Worm (Caenorhabditis elegans) whole organism, L4 larva: ENCODE measurements around the gene fbxb-90.
A peak's percentile ranks its signal among the peaks of the same experiment; 100 is the strongest.

ENCODE experiments used
- D1046.2 ChIP-seq: fragments of 200-800 bp; sonication (Bioruptor generic); IDR thresholded peaks from 2 replicates; pipeline ENCODE4 v1.3.6; 2022; ENCODE audit warnings: missing genetic modification characterization, missing compliant biosample characterization
- F10B5.3 ChIP-seq: sonication (generic microtip); optimal IDR thresholded peaks from 2 replicates; lab custom pipeline; 2016; ENCODE audit warnings: mild to moderate bottlenecking, missing genetic modification characterization, missing compliant biosample characterization
- F44E2.7 ChIP-seq: fragments of 200-800 bp; sonication (Bioruptor generic); IDR thresholded peaks from 2 replicates; pipeline ENCODE4 v2.1.2; 2022; ENCODE audit warnings: missing genetic modification characterization, missing compliant biosample characterization
- T26A8.4 ChIP-seq: fragments of 200-800 bp; sonication (Bioruptor generic); IDR thresholded peaks from 2 replicates; pipeline ENCODE4 v1.3.6; 2022; ENCODE audit warnings: missing genetic modification characterization, missing compliant biosample characterization
- Y48G9A.11 ChIP-seq: fragments of 200-800 bp; sonication (Bioruptor generic); IDR thresholded peaks from 2 replicates; pipeline ENCODE4 v1.3.6; 2022; ENCODE audit warnings: missing genetic modification reagents, missing genetic modification characterization, missing compliant biosample characterization
- ZK337.2 ChIP-seq: fragments of 200-800 bp; sonication (Bioruptor generic); IDR thresholded peaks from 2 replicates; pipeline ENCODE4 v1.3.6; 2022; ENCODE audit warnings: missing genetic modification reagents, missing genetic modification characterization, missing compliant biosample characterization
- aha-1 ChIP-seq: fragments of 150-350 bp; peaks from one replicate; lab custom pipeline; 2014; ENCODE audit warnings: missing biosample characterization, missing genetic modification characterization
- arid-1 ChIP-seq: fragments of 200-800 bp; sonication (Bioruptor generic); conservative IDR thresholded peaks from 2 replicates; pipeline ENCODE4 v1.3.6; 2022; ENCODE audit warnings: missing genetic modification reagents, missing genetic modification characterization, missing compliant biosample characterization
- ceh-44 ChIP-seq: fragments of 200-800 bp; sonication (Bioruptor generic); IDR thresholded peaks from 2 replicates; pipeline ENCODE4 v1.3.6; 2022; ENCODE audit warnings: missing genetic modification reagents, missing genetic modification characterization, missing compliant biosample characterization
- ctbp-1 ChIP-seq: fragments of 200-800 bp; sonication (Bioruptor generic); IDR thresholded peaks from 2 replicates; pipeline ENCODE4 v1.3.6; 2022; ENCODE audit warnings: missing genetic modification reagents, missing genetic modification characterization, missing compliant biosample characterization
- daf-16 ChIP-seq, 3 experiments: sonication (generic microtip); optimal IDR thresholded peaks; 2 replicates each; lab custom pipeline; 2016 to 2017; ENCODE audit warnings: missing genetic modification characterization in 3 of 3, missing genetic modification reagents in 3 of 3, mild to moderate bottlenecking in 2 of 3, missing compliant biosample characterization in 2 of 3, missing biosample characterization in 1 of 3, moderate library complexity in 1 of 3
- dmd-8 ChIP-seq: fragments of 200-800 bp; sonication (Bioruptor generic); IDR thresholded peaks from 2 replicates; pipeline ENCODE4 v1.3.6; 2022; ENCODE audit warnings: missing genetic modification characterization, missing compliant biosample characterization
- hif-1 ChIP-seq, 2 experiments: sonication (generic microtip); optimal IDR thresholded peaks; 2 replicates each; lab custom pipeline; 2016 to 2017; ENCODE audit warnings: missing compliant biosample characterization in 2 of 2, missing genetic modification characterization in 2 of 2, missing genetic modification reagents in 2 of 2, missing genotype in 2 of 2, mild to moderate bottlenecking in 1 of 2
- hlh-11 ChIP-seq: fragments of 200-800 bp; sonication (Bioruptor generic); optimal IDR thresholded peaks from 2 replicates; lab custom pipeline; 2018; ENCODE audit warnings: mild to moderate bottlenecking, missing genetic modification characterization, missing compliant biosample characterization
- hmg-1.1 ChIP-seq: fragments of 200-800 bp; sonication (Bioruptor generic); IDR thresholded peaks from 2 replicates; pipeline ENCODE4 v1.3.6; 2022; ENCODE audit warnings: missing genetic modification reagents, missing genetic modification characterization, missing compliant biosample characterization
- lim-7 ChIP-seq: fragments of 200-800 bp; sonication (Bioruptor generic); IDR thresholded peaks from 2 replicates; pipeline ENCODE4 v1.3.6; 2022; ENCODE audit warnings: missing genetic modification characterization, missing compliant biosample characterization
- lin-13 ChIP-seq: fragments of 150-350 bp; optimal IDR thresholded peaks from 2 replicates; lab custom pipeline; 2014; ENCODE audit warnings: missing biosample characterization, missing genetic modification reagents, missing genetic modification characterization
- mdt-29 ChIP-seq: fragments of 200-800 bp; sonication (Bioruptor generic); IDR thresholded peaks from 2 replicates; pipeline ENCODE4 v1.3.6; 2022; ENCODE audit warnings: missing genetic modification reagents, missing genetic modification characterization, missing compliant biosample characterization
- mxl-3 ChIP-seq: fragments of 200-800 bp; sonication (Bioruptor generic); optimal IDR thresholded peaks from 2 replicates; lab custom pipeline; 2018; ENCODE audit warnings: mild to moderate bottlenecking, missing genetic modification characterization, missing compliant biosample characterization
- nhr-10 ChIP-seq: fragments of 150-350 bp; optimal IDR thresholded peaks from 2 replicates; lab custom pipeline; 2014; ENCODE audit warnings: missing biosample characterization, missing genetic modification characterization
- nhr-25 ChIP-seq: sonication (generic microtip); optimal IDR thresholded peaks from 2 replicates; lab custom pipeline; 2017; ENCODE audit warnings: missing genetic modification characterization, mild to moderate bottlenecking, missing compliant biosample characterization, antibody characterized with exemption, moderate library complexity, borderline replicate concordance; ENCODE audit not compliant: insufficient read depth
- nhr-28 ChIP-seq: fragments of 150-350 bp; optimal IDR thresholded peaks from 2 replicates; lab custom pipeline; 2014; ENCODE audit warnings: missing biosample characterization, missing genetic modification characterization
- nhr-41 ChIP-seq: fragments of 200-800 bp; sonication (Bioruptor generic); IDR thresholded peaks from 2 replicates; pipeline ENCODE4 v1.3.6; 2022; ENCODE audit warnings: missing genetic modification reagents, missing genetic modification characterization, missing compliant biosample characterization
- nhr-42 ChIP-seq: fragments of 200-800 bp; sonication (Bioruptor generic); IDR thresholded peaks from 2 replicates; pipeline ENCODE4 v1.3.6; 2022; ENCODE audit warnings: missing genetic modification characterization, missing compliant biosample characterization
- nhr-6 ChIP-seq: fragments of 150-350 bp; optimal IDR thresholded peaks from 2 replicates; lab custom pipeline; 2014; ENCODE audit warnings: missing biosample characterization, missing genetic modification characterization
- rbr-2 ChIP-seq: sonication (generic microtip); optimal IDR thresholded peaks from 2 replicates; lab custom pipeline; 2016; ENCODE audit warnings: missing genotype, missing genetic modification characterization, missing compliant biosample characterization
- skn-1 ChIP-seq: fragments of 150-350 bp; optimal IDR thresholded peaks from 2 replicates; lab custom pipeline; 2014; ENCODE audit warnings: missing biosample characterization, missing genetic modification characterization
- snpc-1.2 ChIP-seq: fragments of 200-800 bp; sonication (Bioruptor generic); IDR thresholded peaks from 2 replicates; pipeline ENCODE4 v1.3.6; 2022; ENCODE audit warnings: missing genetic modification reagents, missing genetic modification characterization, missing compliant biosample characterization
- spr-3 ChIP-seq: fragments of 200-800 bp; sonication (Bioruptor generic); optimal IDR thresholded peaks from 2 replicates; lab custom pipeline; 2018; ENCODE audit warnings: mild to moderate bottlenecking, missing genetic modification characterization, missing compliant biosample characterization
- unc-130 ChIP-seq: sonication (generic microtip); optimal IDR thresholded peaks from 2 replicates; lab custom pipeline; 2016; ENCODE audit warnings: missing genetic modification reagents, missing genetic modification characterization, missing compliant biosample characterization
- unc-62 ChIP-seq, 3 experiments: fragments of 150-350 bp in 1 of 3; sonication (generic microtip); optimal IDR thresholded peaks in 2 of 3; peaks in 1 of 3; 1 replicate in 1 of 3; 2 replicates in 2 of 3; lab custom pipeline; 2014 to 2017; ENCODE audit warnings: missing biosample characterization in 3 of 3, missing genetic modification characterization in 3 of 3, missing genetic modification reagents in 3 of 3, missing genotype in 1 of 3
- vab-7 ChIP-seq: fragments of 200-800 bp; sonication (Bioruptor generic); IDR thresholded peaks from 2 replicates; pipeline ENCODE4 v1.3.6; 2022; ENCODE audit warnings: missing genetic modification reagents, missing genetic modification characterization, missing compliant biosample characterization
- zfp-3 ChIP-seq: fragments of 200-800 bp; sonication (Bioruptor generic); conservative IDR thresholded peaks from 2 replicates; pipeline ENCODE4 v1.3.6; 2022; ENCODE audit warnings: missing genetic modification reagents, missing genetic modification characterization, missing compliant biosample characterization

The fbxb-90 gene

DNA sequence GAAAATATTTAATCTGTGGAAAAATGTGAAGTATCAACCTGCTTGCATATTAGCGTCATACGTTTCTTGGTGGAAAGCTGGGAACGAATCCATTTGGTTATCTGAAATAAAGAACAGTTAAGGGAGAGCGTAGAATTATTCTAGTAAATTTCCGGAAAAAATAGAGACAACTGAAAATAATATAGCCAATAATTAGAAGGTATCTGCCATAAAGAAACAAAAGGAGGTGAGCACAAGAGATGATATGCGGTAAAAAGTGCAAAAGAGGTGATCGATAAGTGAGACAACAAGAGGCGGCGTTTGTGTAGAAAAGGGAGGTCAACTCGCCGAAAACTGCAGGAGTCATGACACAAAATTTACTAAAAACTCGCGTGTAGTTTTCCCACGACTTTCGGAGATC lies 30.8 kb upstream of the fbxb-90 start, which contains the start of gene T24E12.11 (continued):
- no peak for TF ChIP-seq hlh-11 (tag; lab: Kevin White, UChicago)
- TF ChIP-seq ctbp-1: no peak
- no peak for TF ChIP-seq skn-1 (tag; lab: Kevin White, UChicago)

DNA sequence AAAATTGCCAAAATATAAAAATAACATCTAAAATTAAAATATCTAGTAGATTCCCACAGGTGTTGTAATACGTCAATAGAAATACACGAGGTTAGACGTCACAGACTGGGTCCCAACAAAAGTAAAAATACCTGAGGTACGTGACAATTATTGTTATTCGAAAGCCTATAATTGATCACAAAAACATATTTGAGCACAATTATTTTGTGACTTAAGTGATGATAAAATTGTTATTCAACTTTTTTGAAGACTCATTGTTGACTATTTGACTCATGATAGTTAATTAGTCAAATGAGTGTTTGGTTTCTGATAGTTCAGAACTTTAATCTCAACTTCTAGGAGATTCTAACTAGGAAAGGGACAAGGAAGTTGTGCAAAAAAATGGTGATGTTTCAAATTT lies 29.2 kb upstream of the fbxb-90 start:
- TF ChIP-seq spr-3 (GFP tag; lab: Kevin White, UChicago) (no peak), hmg-1.1 (GFP tag; lab: Robert Waterston, UW) (no peak), hif-1 (tag; optimal IDR thresholded peaks at IDR 0.05; lab: Kevin White, UChicago) (no peak), vab-7 (GFP tag; lab: Robert Waterston, UW) (no peak), daf-16 (GFP tag; optimal IDR thresholded peaks at IDR 0.05; lab: Kevin White, UChicago) (no peak), daf-16 (tag; optimal IDR thresholded peaks at IDR 0.05; lab: Kevin White, UChicago) (no peak), F44E2.7 (GFP tag; lab: Robert Waterston, UW) (no peak), mxl-3 (GFP tag; lab: Kevin White, UChicago) (no peak), F10B5.3 (tag; lab: Kevin White, UChicago) (no peak), ceh-44 (no peak), nhr-28 (tag; lab: Kevin White, UChicago) (no peak), rbr-2 (tag; lab: Kevin White, UChicago) (no peak), zfp-3 (GFP tag; lab: Robert Waterston, UW) (no peak), lim-7 (no peak), lin-13 (GFP tag; lab: Kevin White, UChicago) (no peak), ZK337.2 (GFP tag; lab: Robert Waterston, UW) (no peak), mdt-29 (no peak)

DNA sequence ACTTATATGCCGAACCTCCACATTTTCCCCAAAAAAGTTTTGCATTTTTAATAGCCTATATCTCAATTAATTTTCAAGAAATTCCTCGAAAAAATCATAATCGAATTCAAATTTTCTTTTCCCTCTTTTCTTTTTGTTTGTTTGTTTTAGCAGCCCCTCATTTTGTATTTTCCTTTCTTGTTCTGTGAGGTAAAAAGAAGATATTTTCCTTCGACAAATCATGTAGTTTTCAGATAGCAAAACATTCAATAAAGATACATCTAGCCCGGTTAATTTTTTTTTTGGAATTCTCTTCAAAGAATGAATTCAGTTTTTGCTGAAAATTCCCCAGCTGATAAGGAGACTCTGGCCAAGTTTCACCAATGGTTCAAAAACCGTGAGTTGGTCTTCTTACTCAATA lies 27.1 kb upstream of the fbxb-90 start, which contains the start of gene T24E12.3:
TSS of gene T24E12.3 (plus strand) at position 301 of the 400 bp plus-strand sequence.
- TF ChIP-seq snpc-1.2 (no peak), ceh-44 (no peak), rbr-2 (tag; lab: Kevin White, UChicago) (no peak), nhr-10 (tag; lab: Kevin White, UChicago) (no peak), Y48G9A.11 (no peak), nhr-6 (tag; lab: Kevin White, UChicago) (no peak), arid-1 (no peak), nhr-25 (tag; lab: Kevin White, UChicago) (no peak), dmd-8 (GFP tag; lab: Robert Waterston, UW) (no peak), unc-130 (GFP tag; lab: Kevin White, UChicago) (no peak), hlh-11 (tag; lab: Kevin White, UChicago) (no peak), T26A8.4 (no peak)
- TF ChIP-seq, all 104 proteins: peak for 0

DNA sequence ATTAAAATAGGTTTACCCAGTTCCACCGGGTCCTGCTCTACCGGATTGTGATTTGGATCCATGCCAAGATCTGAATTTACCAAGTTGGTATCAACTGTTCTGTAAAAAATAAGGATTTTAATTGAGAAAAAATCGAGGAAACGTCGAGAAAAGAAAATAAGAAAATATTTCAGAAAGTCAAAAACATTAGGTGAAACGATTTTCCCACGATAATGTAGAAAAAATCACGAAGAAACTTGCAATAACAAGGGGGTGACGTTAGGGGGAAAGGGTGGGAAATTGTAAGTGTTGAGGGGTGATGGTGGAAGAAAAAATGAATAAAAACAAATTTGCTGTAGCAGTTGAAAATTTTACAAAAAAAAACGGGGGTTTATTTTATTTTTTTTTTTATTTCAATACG lies 24.5 kb upstream of the fbxb-90 start, which contains the start of gene T24E12.10:
TSS of gene T24E12.10 (minus strand) at position 101 of the 400 bp plus-strand sequence.
- TF ChIP-seq nhr-41 (GFP tag; lab: Robert Waterston, UW) (no peak), unc-62 (GFP tag; optimal IDR thresholded peaks at IDR 0.05 in 1 of 2; lab: Kevin White, UChicago) (peak in 1 of 2 experiments; percentile 80), unc-62 (tag; optimal IDR thresholded peaks at IDR 0.05; lab: Kevin White, UChicago) (no peak)

DNA sequence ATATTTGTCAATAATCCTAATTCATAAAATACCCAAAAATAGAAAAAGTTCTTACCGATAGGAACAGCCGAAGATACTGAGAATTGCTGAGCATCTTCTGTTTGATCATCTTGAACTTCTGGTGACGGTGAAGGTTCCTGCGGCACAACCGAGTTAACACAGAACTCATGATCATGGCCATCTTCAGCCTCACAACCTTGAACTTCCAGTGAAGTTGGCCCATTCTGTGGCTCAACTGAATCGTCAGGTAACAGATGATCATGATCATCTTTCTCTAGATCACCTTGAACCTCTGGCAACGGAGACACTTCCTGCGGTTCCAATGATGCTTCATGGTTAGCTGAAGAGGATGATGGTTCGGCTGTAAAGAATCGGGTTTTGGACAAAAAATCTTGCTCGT lies 23.0 kb upstream of the fbxb-90 start:
- peak in 1 of 2 experiments; percentile 94 for TF ChIP-seq unc-62 (GFP tag; optimal IDR thresholded peaks at IDR 0.05 in 1 of 2; lab: Kevin White, UChicago)
- TF ChIP-seq unc-62 (tag; optimal IDR thresholded peaks at IDR 0.05; lab: Kevin White, UChicago): no peak
- peak; percentile 32 for TF ChIP-seq aha-1 (tag; lab: Kevin White, UChicago)
- no peak for TF ChIP-seq D1046.2 (GFP tag; lab: Robert Waterston, UW)
- no peak for TF ChIP-seq nhr-42 (GFP tag; lab: Robert Waterston, UW)
